Fruit fly (Drosophila melanogaster): Measurements from ENCODE around the gene IntS11.
A peak's percentile ranks its signal among the peaks of the same experiment; 100 is the strongest.

Gene IntS11

DNA sequence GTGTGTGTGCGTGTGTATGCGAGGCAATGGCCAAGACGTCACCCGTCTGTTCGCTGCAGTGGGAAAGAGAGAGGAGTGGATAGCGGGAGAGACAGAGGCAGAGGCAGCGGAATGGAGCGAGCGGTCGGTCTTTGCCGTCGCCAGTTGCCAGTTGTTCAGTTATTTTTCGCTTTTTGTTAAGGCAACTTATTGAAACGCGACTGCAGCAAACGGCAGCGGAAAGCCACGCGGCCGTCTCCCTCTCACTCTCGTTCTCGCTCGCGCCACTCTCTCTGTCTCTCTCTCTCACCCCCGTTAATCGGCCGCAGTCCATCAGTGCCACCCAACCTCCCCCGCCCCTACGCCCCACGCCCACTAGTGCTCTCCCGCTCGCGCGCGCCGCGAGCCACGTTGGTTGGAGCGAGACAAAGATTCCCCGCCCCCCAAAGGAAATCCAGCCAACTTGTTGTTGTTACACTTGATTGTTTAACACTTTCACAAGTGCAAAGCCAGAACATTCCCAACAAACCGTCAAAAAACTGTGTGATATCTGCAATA lies 27.7 kb downstream of the IntS11 start (continued):
- TF ChIP-seq Hmx (GFP tag; optimal IDR thresholded peaks at IDR 0.05) (no peak), YL-1 (GFP tag; optimal IDR thresholded peaks at IDR 0.05) (peak; percentile 71), CG34376 (GFP tag; optimal IDR thresholded peaks at IDR 0.05) (peak; percentile 66), Mes4 (GFP tag; optimal IDR thresholded peaks at IDR 0.05) (no peak), CG14050 (GFP tag; IDR thresholded peaks at IDR 0.05) (no peak), CG10321 (GFP tag; IDR thresholded peaks at IDR 0.05) (peak; percentile 88), CG10959 (GFP tag; IDR thresholded peaks at IDR 0.05) (0 out of 2 replicates have a peak, but pooled peaks have one; percentile 16), Dip3 (GFP tag; optimal IDR thresholded peaks at IDR 0.05) (no peak), Ravus (GFP tag; IDR thresholded peaks at IDR 0.05) (no peak), sr (GFP tag; IDR thresholded peaks at IDR 0.05) (peak; percentile 82), Ets97D (GFP tag; optimal IDR thresholded peaks at IDR 0.05) (no peak), Ada2b (GFP tag; IDR thresholded peaks at IDR 0.05) (no peak), CG13296 (GFP tag; optimal IDR thresholded peaks at IDR 0.05) (peak; percentile 27), ap (GFP tag; IDR thresholded peaks at IDR 0.05) (no peak), CG3065 (GFP tag; optimal IDR thresholded peaks at IDR 0.05) (peak; percentile 98), CG10147 (GFP tag; optimal IDR thresholded peaks at IDR 0.05) (no peak), B-H2 (GFP tag; optimal IDR thresholded peaks at IDR 0.05) (peak; percentile 11), Dip2 (GFP tag; IDR thresholded peaks at IDR 0.05) (no peak), CG13424 (tag; optimal IDR thresholded peaks at IDR 0.05) (no peak), CTCF (GFP tag; optimal IDR thresholded peaks at IDR 0.05) (no peak), CG2120 (GFP tag; optimal IDR thresholded peaks at IDR 0.05) (no peak), CG7839 (tag; optimal IDR thresholded peaks at IDR 0.05) (no peak), CG8388 (GFP tag; optimal IDR thresholded peaks at IDR 0.05) (no peak), zf30C (GFP tag; optimal IDR thresholded peaks at IDR 0.05) (no peak), Sry-δ (GFP tag; optimal IDR thresholded peaks at IDR 0.05) (no peak), PHDP (tag; optimal IDR thresholded peaks at IDR 0.05) (no peak), CG32532 (GFP tag; IDR thresholded peaks at IDR 0.05) (peak; percentile 59; the same call in 1 of the 2 replicates), dan (GFP tag; IDR thresholded peaks at IDR 0.05) (no peak), CG4820 (GFP tag; optimal IDR thresholded peaks at IDR 0.05) (no peak), Mad (GFP tag; optimal IDR thresholded peaks at IDR 0.05) (no peak), GATAe (GFP tag; conservative IDR thresholded peaks at IDR 0.05) (peak; percentile 38), tll (GFP tag; optimal IDR thresholded peaks at IDR 0.05) (no peak), bigmax (GFP tag; optimal IDR thresholded peaks at IDR 0.05) (peak; percentile 6), CG6654 (GFP tag; optimal IDR thresholded peaks at IDR 0.05) (no peak), her (GFP tag; optimal IDR thresholded peaks at IDR 0.05) (peak; percentile 25), NK7.1 (GFP tag; optimal IDR thresholded peaks at IDR 0.05) (no peak), CHES-1-like (GFP tag; optimal IDR thresholded peaks at IDR 0.05) (no peak), CG1602 (GFP tag; optimal IDR thresholded peaks at IDR 0.05) (no peak), CoRest (tag; optimal IDR thresholded peaks at IDR 0.05) (no peak), gsb (GFP tag; IDR thresholded peaks at IDR 0.05) (no peak), pfk (GFP tag; optimal IDR thresholded peaks at IDR 0.05) (peak; percentile 28), HLHmδ (GFP tag; optimal IDR thresholded peaks at IDR 0.05) (no peak), CG18011 (GFP tag; optimal IDR thresholded peaks at IDR 0.05) (no peak), Dbx (GFP tag; IDR thresholded peaks at IDR 0.05) (peak; percentile 55; the same call in 1 of the 3 replicates), CG10274 (GFP tag; optimal IDR thresholded peaks at IDR 0.05) (peak; percentile 39), peb (GFP tag; IDR thresholded peaks at IDR 0.05) (peak; percentile 20; the same call in 1 of the 2 replicates), NC2α (GFP tag; optimal IDR thresholded peaks at IDR 0.05) (no peak), crp (GFP tag; optimal IDR thresholded peaks at IDR 0.05) (no peak), so (GFP tag; IDR thresholded peaks at IDR 0.05) (peak; percentile 65; the same call in 2 of the 3 replicates), HLH54F (GFP tag; optimal IDR thresholded peaks at IDR 0.05) (no peak), CG3847 (GFP tag; IDR thresholded peaks at IDR 0.05) (no peak), CG11696 (GFP tag; IDR thresholded peaks at IDR 0.05) (no peak)

Data from whole organism, embryonic.